Fruit fly (Drosophila melanogaster) whole organism, wandering third instar larva: ENCODE measurements around the gene FoxK.
A peak's percentile ranks its signal among the peaks of the same experiment; 100 is the strongest.

Source experiments
- Abd-B ChIP-seq: fragments of >200 bp; optimal IDR thresholded peaks from 2 replicates; lab custom pipeline; 2017; ENCODE audit warnings: missing biosample characterization, missing genetic modification characterization
- CG32264 ChIP-seq: fragments of 200-800 bp; sonication (Bioruptor generic); optimal IDR thresholded peaks from 2 replicates; lab custom pipeline; 2016; ENCODE audit warnings: missing biosample characterization, missing genetic modification characterization
- CG9705 ChIP-seq: fragments of 200-800 bp; sonication (Bioruptor generic); optimal IDR thresholded peaks from 2 replicates; lab custom pipeline; 2018; ENCODE audit warnings: missing biosample characterization, mild to moderate bottlenecking, missing genetic modification characterization
- CrebA ChIP-seq: fragments of 200-800 bp; sonication (Bioruptor generic); optimal IDR thresholded peaks from 2 replicates; lab custom pipeline; 2016; ENCODE audit warnings: missing biosample characterization, mild to moderate bottlenecking, missing genetic modification characterization, borderline replicate concordance
- Dfd ChIP-seq: fragments of >200 bp; optimal IDR thresholded peaks from 2 replicates; lab custom pipeline; 2017; ENCODE audit warnings: missing biosample characterization, missing genetic modification characterization
- Dif ChIP-seq: fragments of 200-275, 200-300 bp; sonication (Bioruptor generic); optimal IDR thresholded peaks from 2 replicates; lab custom pipeline; 2018; ENCODE audit warnings: missing biosample characterization, missing genetic modification characterization; ENCODE audit not compliant: partially characterized antibody
- GATAd ChIP-seq: sonication (Bioruptor generic); optimal IDR thresholded peaks from 2 replicates; lab custom pipeline; 2016; ENCODE audit warnings: missing biosample characterization, missing genetic modification characterization
- HLH106 ChIP-seq: fragments of 200-800 bp; optimal IDR thresholded peaks from 3 replicates; lab custom pipeline; 2019; ENCODE audit warnings: missing biosample characterization, mild to moderate bottlenecking, missing genetic modification characterization, moderate library complexity
- Hnf4 ChIP-seq: fragments of 200-800 bp; sonication (Bioruptor generic); optimal IDR thresholded peaks from 2 replicates; lab custom pipeline; 2016; ENCODE audit warnings: missing biosample characterization, mild to moderate bottlenecking, missing genetic modification characterization
- Hr78 ChIP-seq: fragments of >200 bp; optimal IDR thresholded peaks from 2 replicates; lab custom pipeline; 2017; ENCODE audit warnings: missing biosample characterization, missing genetic modification characterization
- Hr83 ChIP-seq: fragments of 200-300 bp; sonication (Bioruptor generic); optimal IDR thresholded peaks from 2 replicates; lab custom pipeline; 2016; ENCODE audit warnings: missing biosample characterization, mild to moderate bottlenecking, missing genetic modification characterization, moderate library complexity; ENCODE audit not compliant: poor library complexity, severe bottlenecking
- Jra ChIP-seq: sonication (Bioruptor generic); optimal IDR thresholded peaks from 2 replicates; lab custom pipeline; 2016; ENCODE audit warnings: missing biosample characterization, missing genetic modification characterization
- Mio ChIP-seq: sonication (Bioruptor generic); optimal IDR thresholded peaks from 2 replicates; lab custom pipeline; 2016; ENCODE audit warnings: missing biosample characterization, missing genetic modification characterization
- Myc ChIP-seq: fragments of >200 bp; optimal IDR thresholded peaks from 2 replicates; lab custom pipeline; 2017
- N ChIP-seq: fragments of >200 bp; optimal IDR thresholded peaks from 2 replicates; lab custom pipeline; 2018; ENCODE audit warnings: missing biosample characterization, missing external identifiers, missing genetic modification characterization
- OdsH ChIP-seq: fragments of 200-800 bp; sonication (Bioruptor generic); optimal IDR thresholded peaks from 2 replicates; lab custom pipeline; 2016; ENCODE audit warnings: missing biosample characterization, mild to moderate bottlenecking, missing genetic modification characterization
- Rel ChIP-seq, 2 experiments: fragments of 200-800 bp; sonication (Bioruptor generic) in 1 of 2; optimal IDR thresholded peaks; 2 replicates in 1 of 2; 3 replicates in 1 of 2; lab custom pipeline; 2016 to 2019; ENCODE audit warnings: mild to moderate bottlenecking in 2 of 2, missing biosample characterization in 2 of 2, missing genetic modification characterization in 2 of 2, moderate library complexity in 1 of 2
- Sp1 ChIP-seq: fragments of 200-800 bp; sonication (Bioruptor generic); optimal IDR thresholded peaks from 3 replicates; lab custom pipeline; 2019; ENCODE audit warnings: missing biosample characterization, mild to moderate bottlenecking, missing genetic modification characterization, moderate library complexity
- Vsx2 ChIP-seq: fragments of 200-300, 225-300 bp; sonication (Bioruptor generic); optimal IDR thresholded peaks from 2 replicates; lab custom pipeline; 2018; ENCODE audit warnings: missing biosample characterization, missing genetic modification characterization; ENCODE audit not compliant: partially characterized antibody
- br ChIP-seq: fragments of 200-800 bp; sonication (Bioruptor generic); optimal IDR thresholded peaks from 2 replicates; lab custom pipeline; 2016; ENCODE audit warnings: missing biosample characterization, missing genetic modification characterization
- brk ChIP-seq: fragments of 200-800 bp; sonication (Bioruptor generic); optimal IDR thresholded peaks from 2 replicates; lab custom pipeline; 2016; ENCODE audit warnings: missing biosample characterization, mild to moderate bottlenecking, missing genetic modification characterization
- dl ChIP-seq, 2 experiments: fragments of 175-275, 200-275 bp in 1 of 2; fragments of 200-275 bp in 1 of 2; sonication (Bioruptor generic); optimal IDR thresholded peaks; lab custom pipeline; 2018; ENCODE audit warnings: mild to moderate bottlenecking in 2 of 2, missing biosample characterization in 2 of 2, missing genetic modification characterization in 2 of 2, moderate library complexity in 2 of 2; ENCODE audit not compliant: partially characterized antibody in 2 of 2, insufficient read depth in 1 of 2
- dmrt93B ChIP-seq: fragments of 200-800 bp; sonication (Bioruptor generic); optimal IDR thresholded peaks from 2 replicates; lab custom pipeline; 2018; ENCODE audit warnings: missing biosample characterization, mild to moderate bottlenecking, missing genetic modification characterization
- dsf ChIP-seq: sonication (Bioruptor generic); optimal IDR thresholded peaks from 2 replicates; lab custom pipeline; 2016; ENCODE audit warnings: missing biosample characterization, missing genetic modification characterization, borderline replicate concordance
- ey ChIP-seq: fragments of 200-800 bp; sonication (Bioruptor generic); optimal IDR thresholded peaks from 2 replicates; lab custom pipeline; 2016; ENCODE audit warnings: missing biosample characterization, missing genetic modification characterization
- foxo ChIP-seq, 2 experiments: fragments of 200-800 bp; sonication (Bioruptor generic); optimal IDR thresholded peaks; 2 replicates in 1 of 2; 3 replicates in 1 of 2; lab custom pipeline; 2016 to 2017; ENCODE audit warnings: missing biosample characterization in 2 of 2, missing genetic modification characterization in 2 of 2
- fru ChIP-seq: fragments of 200-800 bp; sonication (Bioruptor generic); optimal IDR thresholded peaks from 3 replicates; lab custom pipeline; 2016; ENCODE audit warnings: missing biosample characterization, mild to moderate bottlenecking, missing genetic modification characterization
- h ChIP-seq: fragments of 200-800 bp; sonication (Bioruptor generic); optimal IDR thresholded peaks from 3 replicates; lab custom pipeline; 2016; ENCODE audit warnings: missing biosample characterization, mild to moderate bottlenecking, missing genetic modification characterization
- jim ChIP-seq: fragments of 175-275, 200-325 bp; sonication (Bioruptor generic); optimal IDR thresholded peaks from 2 replicates; lab custom pipeline; 2016; ENCODE audit warnings: missing biosample characterization, mild to moderate bottlenecking, missing genetic modification characterization
- lola ChIP-seq: fragments of >200 bp; optimal IDR thresholded peaks from 2 replicates; lab custom pipeline; 2017; ENCODE audit warnings: missing biosample characterization, missing genetic modification characterization
- pan ChIP-seq: fragments of >200 bp; optimal IDR thresholded peaks from 2 replicates; lab custom pipeline; 2017
- psq ChIP-seq: fragments of 200-800 bp; sonication (Bioruptor generic); optimal IDR thresholded peaks from 3 replicates; lab custom pipeline; 2017; ENCODE audit warnings: missing biosample characterization, mild to moderate bottlenecking, missing genetic modification characterization, moderate library complexity
- rgr ChIP-seq: fragments of 200-800 bp; sonication (Bioruptor generic); optimal IDR thresholded peaks from 3 replicates; lab custom pipeline; 2016; ENCODE audit warnings: missing biosample characterization, mild to moderate bottlenecking, missing genetic modification characterization
- sage ChIP-seq: fragments of 200-800 bp; sonication (Bioruptor generic); optimal IDR thresholded peaks from 2 replicates; lab custom pipeline; 2016; ENCODE audit warnings: missing biosample characterization, mild to moderate bottlenecking, missing genetic modification characterization
- sv ChIP-seq: fragments of 200-800 bp; sonication (Bioruptor generic); optimal IDR thresholded peaks from 3 replicates; lab custom pipeline; 2016; ENCODE audit warnings: missing biosample characterization, missing genetic modification characterization
- tai ChIP-seq: sonication (Bioruptor generic); optimal IDR thresholded peaks from 2 replicates; lab custom pipeline; 2016; ENCODE audit warnings: missing biosample characterization, missing genetic modification characterization
- usp ChIP-seq: fragments of >200 bp; optimal IDR thresholded peaks from 2 replicates; lab custom pipeline; 2017; ENCODE audit warnings: missing biosample characterization, missing genetic modification characterization
- woc ChIP-seq: sonication (Bioruptor generic); optimal IDR thresholded peaks from 2 replicates; lab custom pipeline; 2016; ENCODE audit warnings: missing biosample characterization, mild to moderate bottlenecking, missing genetic modification characterization

FoxK gene

dm6 chr3L:11119901-11120418 is 623 bp downstream of the FoxK start:
- no peak for TF ChIP-seq Dif
- peak; percentile 82 for TF ChIP-seq N (GFP tag; lab: Kevin White, UChicago)
- no peak for TF ChIP-seq Mio (GFP tag; lab: Kevin White, UChicago)
- peak; percentile 34 for TF ChIP-seq h (GFP tag; lab: Kevin White, UChicago)
- TF ChIP-seq br (GFP tag; lab: Kevin White, UChicago) = no peak
- no peak for TF ChIP-seq Hnf4 (GFP tag; lab: Kevin White, UChicago)
- no peak for TF ChIP-seq rgr (GFP tag; lab: Kevin White, UChicago)
- TF ChIP-seq Vsx2 (GFP tag; lab: Kevin White, UChicago) = no peak
- no peak for TF ChIP-seq tai (GFP tag; lab: Kevin White, UChicago)
- no peak for TF ChIP-seq OdsH (GFP tag; lab: Kevin White, UChicago)
- TF ChIP-seq fru (GFP tag; lab: Kevin White, UChicago) = no peak
- no peak for TF ChIP-seq ey (GFP tag; lab: Kevin White, UChicago)
- peak; percentile 3 for TF ChIP-seq sv (GFP tag; lab: Kevin White, UChicago)
- no peak for TF ChIP-seq Jra (GFP tag; lab: Kevin White, UChicago)
- no peak for TF ChIP-seq dl (GFP tag; optimal IDR thresholded peaks at IDR 0.05; lab: Kevin White, UChicago; ENCODE audit: insufficient read depth in 1 of 2, partially characterized antibody in 2 of 2)
- no peak for TF ChIP-seq GATAd (GFP tag; lab: Kevin White, UChicago)
- TF ChIP-seq CG9705 = no peak
- TF ChIP-seq CG32264 (GFP tag; lab: Kevin White, UChicago) = no peak
- no peak for TF ChIP-seq Hr78
- TF ChIP-seq foxo (GFP tag; optimal IDR thresholded peaks at IDR 0.05; lab: Kevin White, UChicago) = no peak
- no peak for TF ChIP-seq Rel (GFP tag; optimal IDR thresholded peaks at IDR 0.05; lab: Kevin White, UChicago)
- no peak for TF ChIP-seq Rel (tag; optimal IDR thresholded peaks at IDR 0.05; lab: Kevin White, UChicago)
- TF ChIP-seq Abd-B (GFP tag; lab: Kevin White, UChicago) = no peak
- no peak for TF ChIP-seq usp (GFP tag; lab: Kevin White, UChicago)
- TF ChIP-seq lola (GFP tag; lab: Kevin White, UChicago) = no peak
- no peak for TF ChIP-seq HLH106 (tag; lab: Kevin White, UChicago)
- TF ChIP-seq dmrt93B (GFP tag; lab: Kevin White, UChicago) = no peak
- TF ChIP-seq woc (GFP tag; lab: Kevin White, UChicago) = no peak
- no peak for TF ChIP-seq pan
- TF ChIP-seq Myc (lab: Kevin White, UChicago) = no peak
- no peak for TF ChIP-seq Dfd
- no peak for TF ChIP-seq dsf
- no peak for TF ChIP-seq Hr83
- peak; percentile 12 for TF ChIP-seq jim (GFP tag; lab: Kevin White, UChicago)
- TF ChIP-seq psq (GFP tag; lab: Kevin White, UChicago) = peak; percentile 18
- TF ChIP-seq sage (GFP tag; lab: Kevin White, UChicago) = no peak
- no peak for TF ChIP-seq brk (GFP tag; lab: Kevin White, UChicago)
- no peak for TF ChIP-seq CrebA (GFP tag; lab: Kevin White, UChicago)
- TF ChIP-seq Sp1 (GFP tag; lab: Kevin White, UChicago) = no peak

- TF ChIP-seq Abd-B (GFP tag; lab: Kevin White, UChicago) (no peak), pan (no peak), GATAd (GFP tag; lab: Kevin White, UChicago) (no peak), Hnf4 (GFP tag; lab: Kevin White, UChicago) (no peak), Sp1 (GFP tag; lab: Kevin White, UChicago) (no peak), HLH106 (tag; lab: Kevin White, UChicago) (peak; percentile 30), Dif (no peak), dsf (no peak), ey (GFP tag; lab: Kevin White, UChicago) (peak; percentile 18), psq (GFP tag; lab: Kevin White, UChicago) (peak; percentile 41), CrebA (GFP tag; lab: Kevin White, UChicago) (no peak), Rel (GFP tag; optimal IDR thresholded peaks at IDR 0.05; lab: Kevin White, UChicago) (no peak), Rel (tag; optimal IDR thresholded peaks at IDR 0.05; lab: Kevin White, UChicago) (no peak), sv (GFP tag; lab: Kevin White, UChicago) (no peak), jim (GFP tag; lab: Kevin White, UChicago) (peak; percentile 42), dmrt93B (GFP tag; lab: Kevin White, UChicago) (peak; percentile 6), CG9705 (no peak), br (GFP tag; lab: Kevin White, UChicago) (no peak)
These were observed 1.1 kb downstream of the FoxK start for dm6 chr3L:11119396-11119900.
